Worm (Caenorhabditis elegans): ENCODE data around the gene M03F4.6.

DNA sequence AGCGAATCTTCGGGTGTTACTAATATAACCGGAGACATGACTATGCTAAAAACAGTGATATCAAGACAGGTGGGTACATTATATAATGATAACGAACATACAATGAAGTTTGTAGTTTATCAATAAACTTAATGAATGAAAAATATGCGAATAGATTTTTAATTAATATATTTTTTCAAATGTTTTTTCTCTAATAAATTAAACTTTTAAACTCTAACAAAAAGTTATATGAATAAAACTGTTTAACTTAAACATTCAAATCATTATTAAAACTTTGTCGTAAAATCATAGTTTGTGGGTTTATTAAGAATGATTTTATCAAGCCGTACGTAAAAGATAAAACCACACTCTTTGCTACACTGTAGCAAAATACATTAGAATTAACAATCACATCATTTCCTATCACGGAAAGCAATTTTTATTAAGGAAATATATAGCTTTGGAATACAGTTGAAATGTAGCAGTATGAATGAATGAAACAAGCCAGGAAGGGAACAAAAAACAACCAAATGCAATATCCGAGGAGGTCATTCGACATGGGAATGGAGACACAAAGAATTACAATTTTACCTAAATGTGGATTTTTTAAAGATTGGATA is 48.1 kb downstream of the M03F4.6 start, which contains the start of gene K05B2.4:
- TF ChIP-seq pqm-1 (tag; optimal IDR thresholded peaks at IDR 0.05) (no peak), lin-11 (tag; optimal IDR thresholded peaks at IDR 0.05) (no peak), pag-3 (tag; optimal IDR thresholded peaks at IDR 0.05; ENCODE audit: borderline replicate concordance) (no peak), hlh-8 (tag; optimal IDR thresholded peaks at IDR 0.05) (no peak), ahr-1 (tag; optimal IDR thresholded peaks at IDR 0.05) (no peak)
